Fruit fly (Drosophila melanogaster) whole organism, wandering third instar larva: ENCODE data around the gene Bet3.

Source experiments
- Hr78 ChIP-seq: fragments of >200 bp; optimal IDR thresholded peaks from 2 replicates; lab custom pipeline; 2017; ENCODE audit warnings: missing biosample characterization, missing genetic modification characterization
- Mio ChIP-seq: sonication (Bioruptor generic); optimal IDR thresholded peaks from 2 replicates; lab custom pipeline; 2016; ENCODE audit warnings: missing biosample characterization, missing genetic modification characterization
- Myc ChIP-seq: fragments of >200 bp; optimal IDR thresholded peaks from 2 replicates; lab custom pipeline; 2017
- Vsx2 ChIP-seq: fragments of 200-300, 225-300 bp; sonication (Bioruptor generic); optimal IDR thresholded peaks from 2 replicates; lab custom pipeline; 2018; ENCODE audit warnings: missing biosample characterization, missing genetic modification characterization; ENCODE audit not compliant: partially characterized antibody
- br ChIP-seq: fragments of 200-800 bp; sonication (Bioruptor generic); optimal IDR thresholded peaks from 2 replicates; lab custom pipeline; 2016; ENCODE audit warnings: missing biosample characterization, missing genetic modification characterization
- h ChIP-seq: fragments of 200-800 bp; sonication (Bioruptor generic); optimal IDR thresholded peaks from 3 replicates; lab custom pipeline; 2016; ENCODE audit warnings: missing biosample characterization, mild to moderate bottlenecking, missing genetic modification characterization
- pan ChIP-seq: fragments of >200 bp; optimal IDR thresholded peaks from 2 replicates; lab custom pipeline; 2017
- sv ChIP-seq: fragments of 200-800 bp; sonication (Bioruptor generic); optimal IDR thresholded peaks from 3 replicates; lab custom pipeline; 2016; ENCODE audit warnings: missing biosample characterization, missing genetic modification characterization
- usp ChIP-seq: fragments of >200 bp; optimal IDR thresholded peaks from 2 replicates; lab custom pipeline; 2017; ENCODE audit warnings: missing biosample characterization, missing genetic modification characterization

DNA sequence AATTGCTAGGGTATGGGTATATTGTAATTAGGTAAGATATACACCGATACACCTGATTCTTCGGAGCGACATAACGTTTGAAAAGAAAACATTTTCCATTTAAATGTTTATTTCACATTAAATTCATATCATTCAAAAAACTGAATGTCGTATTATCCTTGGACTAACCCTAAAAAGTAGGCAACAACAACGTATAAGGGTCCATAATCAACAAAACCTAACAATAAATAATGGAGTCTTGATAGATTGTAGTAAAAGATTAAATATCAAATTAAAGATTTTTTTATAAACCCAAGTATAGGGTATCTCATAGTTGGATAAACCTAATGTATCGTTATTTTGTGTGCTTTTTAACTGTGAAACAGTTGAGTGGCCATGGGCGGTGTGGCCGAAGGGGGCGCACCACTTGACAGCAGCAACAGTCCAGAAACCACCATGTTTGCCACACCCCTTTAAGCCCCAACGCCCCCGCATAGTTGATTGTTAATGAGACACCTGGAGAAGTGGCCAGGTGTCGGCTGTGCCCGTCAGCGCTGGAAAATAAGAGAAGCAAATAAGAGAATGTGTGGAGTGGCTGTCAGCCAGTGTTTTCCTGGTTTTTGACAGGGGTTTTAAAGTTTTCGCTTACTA, 26.3 kb upstream of the Bet3 start:
- no peak for TF ChIP-seq Vsx2
- TF ChIP-seq Mio (GFP tag; lab: Kevin White, UChicago), result no peak
- TF ChIP-seq Hr78 (GFP tag; lab: Kevin White, UChicago), result no peak
- no peak for TF ChIP-seq pan
- TF ChIP-seq sv (GFP tag; lab: Kevin White, UChicago), result no peak
- TF ChIP-seq Myc (lab: Kevin White, UChicago), result no peak
- no peak for TF ChIP-seq br (GFP tag; lab: Kevin White, UChicago)
- TF ChIP-seq h, result no peak
- no peak for TF ChIP-seq usp (GFP tag; lab: Kevin White, UChicago)
